Fruit fly (Drosophila melanogaster) whole organism, embryonic: ENCODE measurements around the gene CG15927.

ENCODE experiments used
- Adf1 ChIP-seq: fragments of 200-800 bp; sonication (Bioruptor generic); IDR thresholded peaks from 2 replicates; pipeline ENCODE4 v1.3.6; 2022; ENCODE audit warnings: missing biosample characterization, missing genetic modification characterization
- Atf-2 ChIP-seq: fragments of 200-800 bp; sonication (Bioruptor generic); optimal IDR thresholded peaks from 2 replicates; lab custom pipeline; 2016; ENCODE audit warnings: missing biosample characterization, missing genetic modification characterization
- CG10267 ChIP-seq: fragments of 200-800 bp; sonication (Bioruptor generic); optimal IDR thresholded peaks from 2 replicates; lab custom pipeline; 2018; ENCODE audit warnings: missing biosample characterization, mild to moderate bottlenecking, missing genetic modification characterization, moderate library complexity
- CG12659 ChIP-seq: fragments of 200-800 bp; sonication (Bioruptor generic); optimal IDR thresholded peaks from 3 replicates; lab custom pipeline; 2017; ENCODE audit warnings: mild to moderate bottlenecking, missing biosample characterization, missing genetic modification reagents, missing genetic modification characterization
- CG13287 ChIP-seq: fragments of 200-800 bp; sonication (Bioruptor generic); IDR thresholded peaks from 2 replicates; pipeline ENCODE4 v1.3.6; 2022; ENCODE audit warnings: missing biosample characterization, missing genetic modification characterization; ENCODE audit not compliant: partially characterized antibody
- CG15269 ChIP-seq: fragments of 200-800 bp; sonication (Bioruptor generic); optimal IDR thresholded peaks from 2 replicates; lab custom pipeline; 2018; ENCODE audit warnings: missing biosample characterization, mild to moderate bottlenecking, missing genetic modification characterization, moderate library complexity
- CG16813 ChIP-seq: fragments of 200-800 bp; sonication (Bioruptor generic); IDR thresholded peaks from 3 replicates; pipeline ENCODE4 v1.3.6; 2022; ENCODE audit warnings: missing biosample characterization, missing genetic modification characterization; ENCODE audit not compliant: partially characterized antibody
- CG17359 ChIP-seq: fragments of 200-800 bp; sonication (Bioruptor generic); optimal IDR thresholded peaks from 3 replicates; lab custom pipeline; 2018; ENCODE audit warnings: missing biosample characterization, mild to moderate bottlenecking, missing genetic modification characterization, moderate library complexity
- CG17361 ChIP-seq: fragments of 200-800 bp; sonication (Bioruptor generic); IDR thresholded peaks from 3 replicates; pipeline ENCODE4 v1.3.6; 2022; ENCODE audit warnings: missing biosample characterization, missing genetic modification characterization
- CG17568 ChIP-seq: fragments of 200-800 bp; sonication (Bioruptor generic); optimal IDR thresholded peaks from 2 replicates; lab custom pipeline; 2018; ENCODE audit warnings: missing biosample characterization, mild to moderate bottlenecking, missing genetic modification characterization, moderate library complexity
- CG18599 ChIP-seq: fragments of 200-800 bp; sonication (Bioruptor generic); optimal IDR thresholded peaks from 3 replicates; lab custom pipeline; 2017; ENCODE audit warnings: missing biosample characterization, missing genetic modification characterization, mild to moderate bottlenecking, moderate library complexity, missing genetic modification reagents
- CG2120 ChIP-seq: fragments of 200-800 bp; sonication (Bioruptor generic); optimal IDR thresholded peaks from 3 replicates; lab custom pipeline; 2016; ENCODE audit warnings: missing biosample characterization, missing genetic modification characterization
- CG2712 ChIP-seq: fragments of 200-800 bp; optimal IDR thresholded peaks from 3 replicates; lab custom pipeline; 2019; ENCODE audit warnings: missing biosample characterization, mild to moderate bottlenecking, missing genetic modification characterization, moderate library complexity
- CG30020 ChIP-seq: fragments of 200-800 bp; optimal IDR thresholded peaks from 2 replicates; lab custom pipeline; 2019; ENCODE audit warnings: missing biosample characterization, mild to moderate bottlenecking, missing genetic modification characterization, moderate library complexity
- CG32532 ChIP-seq: fragments of 200-800 bp; sonication (Bioruptor generic); IDR thresholded peaks from 2 replicates; pipeline ENCODE4 v1.3.6; 2022; ENCODE audit warnings: missing biosample characterization, missing genetic modification characterization
- CG3281 ChIP-seq: fragments of 200-800 bp; sonication (Bioruptor generic); optimal IDR thresholded peaks from 3 replicates; lab custom pipeline; 2017; ENCODE audit warnings: missing biosample characterization, mild to moderate bottlenecking, missing genetic modification characterization
- CG4854 ChIP-seq: fragments of 200-800 bp; sonication (Bioruptor generic); optimal IDR thresholded peaks from 2 replicates; lab custom pipeline; 2016; ENCODE audit warnings: missing biosample characterization, missing genetic modification characterization, inconsistent platforms
- CG7556 ChIP-seq: fragments of 200-800 bp; sonication (Bioruptor generic); optimal IDR thresholded peaks from 2 replicates; lab custom pipeline; 2017; ENCODE audit warnings: missing biosample characterization, mild to moderate bottlenecking, missing genetic modification characterization
- CG8281 ChIP-seq: fragments of 200-800 bp; sonication (Bioruptor generic); optimal IDR thresholded peaks from 2 replicates; lab custom pipeline; 2018; ENCODE audit warnings: missing biosample characterization, mild to moderate bottlenecking, missing genetic modification characterization, moderate library complexity
- CG8359 ChIP-seq: fragments of 200-800 bp; sonication (Bioruptor generic); optimal IDR thresholded peaks from 2 replicates; lab custom pipeline; 2017; ENCODE audit warnings: missing biosample characterization, mild to moderate bottlenecking, missing genetic modification characterization, borderline replicate concordance
- CG9817 ChIP-seq: fragments of 200-800 bp; sonication (Bioruptor generic); optimal IDR thresholded peaks from 2 replicates; lab custom pipeline; 2018; ENCODE audit warnings: missing biosample characterization, mild to moderate bottlenecking, missing genetic modification characterization, moderate library complexity
- Camta ChIP-seq: fragments of 200-800 bp; sonication (Bioruptor generic); optimal IDR thresholded peaks from 2 replicates; lab custom pipeline; 2016; ENCODE audit warnings: missing biosample characterization, missing genetic modification characterization
- Dll ChIP-seq: fragments of 200-800 bp; sonication (Bioruptor generic); IDR thresholded peaks from 4 replicates; pipeline ENCODE4 v1.3.6; 2022; ENCODE audit warnings: missing biosample characterization, missing genetic modification characterization; ENCODE audit not compliant: partially characterized antibody
- Doc2 ChIP-seq: fragments of 200-800 bp; sonication (Bioruptor generic); IDR thresholded peaks from 2 replicates; pipeline ENCODE4 v1.3.6; 2022; ENCODE audit warnings: missing biosample characterization, missing genetic modification characterization
- Dp ChIP-seq: fragments of 200-800 bp; sonication (Bioruptor generic); optimal IDR thresholded peaks from 2 replicates; lab custom pipeline; 2018; ENCODE audit warnings: missing biosample characterization, mild to moderate bottlenecking, missing genetic modification characterization, moderate library complexity
- E2f1 ChIP-seq: fragments of 200-800 bp; sonication (Bioruptor generic); IDR thresholded peaks from 2 replicates; pipeline ENCODE4 v1.3.6; 2022; ENCODE audit warnings: missing biosample characterization, missing genetic modification characterization
- Fer1 ChIP-seq: fragments of 200-800 bp; sonication (Bioruptor generic); optimal IDR thresholded peaks from 2 replicates; lab custom pipeline; 2017; ENCODE audit warnings: missing biosample characterization, mild to moderate bottlenecking, missing genetic modification characterization
- GATAe ChIP-seq: fragments of 200-800 bp; sonication (Bioruptor generic); conservative IDR thresholded peaks from 2 replicates; pipeline ENCODE4 v1.3.6; 2022; ENCODE audit warnings: missing biosample characterization, missing genetic modification characterization
- Jarid2 ChIP-seq: fragments of 200-800 bp; sonication (Bioruptor generic); optimal IDR thresholded peaks from 3 replicates; lab custom pipeline; 2017; ENCODE audit warnings: mild to moderate bottlenecking, missing biosample characterization, missing genetic modification reagents, missing genetic modification characterization
- Meics ChIP-seq: fragments of 200-800 bp; sonication (Bioruptor generic); optimal IDR thresholded peaks from 2 replicates; lab custom pipeline; 2017; ENCODE audit warnings: missing biosample characterization, mild to moderate bottlenecking, missing genetic modification characterization
- Scr ChIP-seq: fragments of 200-800 bp; sonication (Bioruptor generic); IDR thresholded peaks from 2 replicates; pipeline ENCODE4 v1.3.6; 2022; ENCODE audit warnings: missing biosample characterization, missing genetic modification characterization; ENCODE audit not compliant: partially characterized antibody
- Sox102F ChIP-seq: fragments of 200-800 bp; sonication (Bioruptor generic); optimal IDR thresholded peaks from 2 replicates; lab custom pipeline; 2018; ENCODE audit warnings: missing biosample characterization, mild to moderate bottlenecking, missing genetic modification characterization, moderate library complexity
- Stat92E ChIP-seq, 3 experiments: fragments of >200 bp in 2 of 3; fragments of 200-800 bp in 1 of 3; sonication (Bioruptor generic) in 1 of 3; optimal IDR thresholded peaks; 2 replicates each; lab custom pipeline; 2017 to 2019; ENCODE audit warnings: missing biosample characterization in 3 of 3, missing genetic modification characterization in 3 of 3, mild to moderate bottlenecking in 1 of 3, moderate library complexity in 1 of 3
- Taf1 ChIP-seq: fragments of 200-800 bp; sonication (Bioruptor generic); IDR thresholded peaks from 2 replicates; pipeline ENCODE4 v1.3.6; 2022; ENCODE audit warnings: missing biosample characterization, missing genetic modification characterization
- Usf ChIP-seq: fragments of 200-800 bp; sonication (Bioruptor generic); optimal IDR thresholded peaks from 2 replicates; lab custom pipeline; 2017; ENCODE audit warnings: missing genotype, missing biosample characterization, missing genetic modification characterization
- chinmo ChIP-seq: fragments of 200-800 bp; sonication (Bioruptor generic); IDR thresholded peaks from 4 replicates; pipeline ENCODE4 v1.3.6; 2022; ENCODE audit warnings: missing biosample characterization, missing genetic modification characterization; ENCODE audit not compliant: partially characterized antibody
- dmrt99B ChIP-seq: fragments of 200-800 bp; sonication (Bioruptor generic); optimal IDR thresholded peaks from 2 replicates; lab custom pipeline; 2018; ENCODE audit warnings: missing biosample characterization, mild to moderate bottlenecking, missing genetic modification characterization, moderate library complexity
- esg ChIP-seq: fragments of 200-800 bp; sonication (Bioruptor generic); conservative IDR thresholded peaks from 2 replicates; pipeline ENCODE4 v1.3.6; 2022; ENCODE audit warnings: missing biosample characterization, missing genetic modification characterization
- fru ChIP-seq: fragments of >200 bp; optimal IDR thresholded peaks from 2 replicates; lab custom pipeline; 2017
- grn ChIP-seq: fragments of 200-800 bp; sonication (Bioruptor generic); optimal IDR thresholded peaks from 3 replicates; lab custom pipeline; 2017; ENCODE audit warnings: missing biosample characterization, missing genetic modification characterization
- nom ChIP-seq: fragments of 200-800 bp; sonication (Bioruptor generic); optimal IDR thresholded peaks from 2 replicates; lab custom pipeline; 2017; ENCODE audit warnings: missing biosample characterization, missing genetic modification characterization, mild to moderate bottlenecking, moderate library complexity, missing genetic modification reagents
- otp ChIP-seq: fragments of 200-800 bp; sonication (Bioruptor generic); IDR thresholded peaks from 3 replicates; pipeline ENCODE4, ENCODE4 v1.3.6; 2022; ENCODE audit warnings: missing biosample characterization, missing genetic modification characterization
- phol ChIP-seq: fragments of 200-800 bp; sonication (Bioruptor generic); optimal IDR thresholded peaks from 3 replicates; lab custom pipeline; 2018; ENCODE audit warnings: missing biosample characterization, mild to moderate bottlenecking, missing genetic modification characterization, moderate library complexity
- prd ChIP-seq, 3 experiments: fragments of >200 bp in 2 of 3; fragments of 200-800 bp in 1 of 3; sonication (Bioruptor generic) in 1 of 3; optimal IDR thresholded peaks in 2 of 3; IDR thresholded peaks in 1 of 3; 2 replicates in 2 of 3; 3 replicates in 1 of 3; pipeline versions ENCODE4 v1.3.6 to Lab custom; 2017 to 2022; ENCODE audit warnings: missing biosample characterization in 1 of 3, missing genetic modification characterization in 1 of 3
- pum ChIP-seq: fragments of 200-800 bp; sonication (Bioruptor generic); optimal IDR thresholded peaks from 2 replicates; lab custom pipeline; 2016; ENCODE audit warnings: missing biosample characterization, missing genetic modification characterization
- sd ChIP-seq: fragments of 200-800 bp; sonication (Bioruptor generic); optimal IDR thresholded peaks from 3 replicates; lab custom pipeline; 2018; ENCODE audit warnings: missing biosample characterization, mild to moderate bottlenecking, missing genetic modification characterization, moderate library complexity
- trh ChIP-seq: fragments of 200-800 bp; sonication (Bioruptor generic); optimal IDR thresholded peaks from 2 replicates; lab custom pipeline; 2016; ENCODE audit warnings: missing biosample characterization, missing genetic modification characterization
- ttk ChIP-seq: fragments of 200-800 bp; sonication (Bioruptor generic); IDR thresholded peaks from 2 replicates; pipeline ENCODE4 v2.1.2; 2022; ENCODE audit warnings: missing biosample characterization, missing genetic modification characterization

CG15927 gene

DNA sequence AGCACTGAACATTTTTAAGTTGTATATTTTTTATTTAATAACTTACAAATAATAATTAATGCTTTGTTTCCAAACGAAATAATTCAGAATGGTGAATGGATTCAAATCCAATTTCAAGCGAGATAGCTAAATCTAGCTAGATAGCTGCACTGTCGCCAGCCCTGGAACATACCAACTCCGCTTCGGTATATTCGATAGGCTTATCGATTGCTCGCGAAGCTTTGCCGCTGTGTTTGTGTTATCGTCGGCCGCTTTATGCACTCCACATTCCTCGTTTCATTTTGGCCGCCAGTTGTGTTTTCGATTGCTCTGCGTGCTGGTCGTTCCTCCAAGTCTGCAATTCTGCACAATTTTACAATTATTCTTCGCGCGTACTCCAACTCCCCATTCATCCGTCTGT lies 42.4 kb downstream of the CG15927 start, which contains the start of gene mdu (continued):
- peak; percentile 13 for TF ChIP-seq Usf (GFP tag; lab: Kevin White, UChicago)
- TF ChIP-seq CG16813 (GFP tag; lab: Robert Waterston, UW): 0 out of 3 replicates have a peak, but pooled peaks have one; percentile 30
- peak; percentile 34; the same call in 1 of the 2 replicates for TF ChIP-seq E2f1 (GFP tag; lab: Robert Waterston, UW)
- TF ChIP-seq CG2712 (tag; lab: Kevin White, UChicago): peak; percentile 35
- TF ChIP-seq Camta (GFP tag; lab: Kevin White, UChicago): no peak
- TF ChIP-seq CG8281 (tag; lab: Kevin White, UChicago): no peak
- no peak for TF ChIP-seq prd (optimal IDR thresholded peaks at IDR 0.05; lab: Kevin White, UChicago)
- peak; percentile 46; the same call in 2 of the 3 replicates for TF ChIP-seq prd (GFP tag; IDR thresholded peaks at IDR 0.05; lab: Robert Waterston, UW)
- TF ChIP-seq CG32532: 0 out of 2 replicates have a peak, but pooled peaks have one; percentile 35
- TF ChIP-seq trh (GFP tag; lab: Kevin White, UChicago): no peak
- no peak for TF ChIP-seq otp (GFP tag; lab: Robert Waterston, UW)
- no peak for TF ChIP-seq ttk
- TF ChIP-seq grn (GFP tag; lab: Kevin White, UChicago): no peak
- TF ChIP-seq sd (tag; lab: Kevin White, UChicago): peak; percentile 83
- TF ChIP-seq Sox102F (GFP tag; lab: Kevin White, UChicago): peak; percentile 8
- TF ChIP-seq CG8359: no peak
- TF ChIP-seq Dp: peak; percentile 30
- TF ChIP-seq CG17359 (tag; lab: Kevin White, UChicago): no peak
- peak; percentile 9 for TF ChIP-seq CG15269 (tag; lab: Kevin White, UChicago)
- no peak for TF ChIP-seq nom
- no peak for TF ChIP-seq CG17568 (GFP tag; lab: Kevin White, UChicago)
- peak; percentile 71 for TF ChIP-seq CG17361 (GFP tag; lab: Robert Waterston, UW)
- TF ChIP-seq CG7556 (GFP tag; lab: Kevin White, UChicago): peak; percentile 31
- peak; percentile 36 for TF ChIP-seq CG12659 (GFP tag; lab: Kevin White, UChicago)
- peak; percentile 26 for TF ChIP-seq Meics (GFP tag; lab: Kevin White, UChicago)
- TF ChIP-seq Jarid2 (GFP tag; lab: Kevin White, UChicago): peak; percentile 67
- TF ChIP-seq chinmo: 0 out of 4 replicates have a peak, but pooled peaks have one; percentile 60
- TF ChIP-seq Atf-2 (GFP tag; lab: Kevin White, UChicago): no peak
- TF ChIP-seq CG9817 (tag; lab: Kevin White, UChicago): peak; percentile 11
- peak; percentile 29; the same call in 1 of the 2 replicates for TF ChIP-seq CG13287
- peak; percentile 19; the same call in 1 of the 2 replicates for TF ChIP-seq Scr (GFP tag; lab: Robert Waterston, UW)
- TF ChIP-seq Dll (GFP tag; lab: Robert Waterston, UW): 0 out of 4 replicates have a peak, but pooled peaks have one; percentile 39
- peak; percentile 25 for TF ChIP-seq CG18599 (GFP tag; lab: Kevin White, UChicago)
- peak; percentile 47 for TF ChIP-seq phol (tag; lab: Kevin White, UChicago)
- TF ChIP-seq pum (GFP tag; lab: Kevin White, UChicago): no peak
- no peak for TF ChIP-seq CG4854 (GFP tag; lab: Kevin White, UChicago)
- peak; percentile 13 for TF ChIP-seq CG30020 (tag; lab: Kevin White, UChicago)
- TF ChIP-seq Taf1 (GFP tag; lab: Robert Waterston, UW): no peak
- no peak for TF ChIP-seq Stat92E (GFP tag; optimal IDR thresholded peaks at IDR 0.05; lab: Kevin White, UChicago)
- TF ChIP-seq Doc2: no peak
- no peak for TF ChIP-seq CG3281
- TF ChIP-seq esg (GFP tag; lab: Robert Waterston, UW): no peak
- TF ChIP-seq fru: no peak
- TF ChIP-seq GATAe (GFP tag; lab: Robert Waterston, UW): no peak
- peak; percentile 5 for TF ChIP-seq CG10267
- peak; percentile 42 for TF ChIP-seq CG2120
- TF ChIP-seq Adf1 (GFP tag; lab: Robert Waterston, UW): peak; percentile 12; the same call in 1 of the 2 replicates
- TF ChIP-seq dmrt99B (tag; lab: Kevin White, UChicago): no peak
- no peak for TF ChIP-seq Fer1 (GFP tag; lab: Kevin White, UChicago)
